Fruit fly (Drosophila melanogaster): ENCODE results near the gene GluRS-m.
A peak's percentile ranks its signal among the peaks of the same experiment; 100 is the strongest.

Gene GluRS-m

DNA sequence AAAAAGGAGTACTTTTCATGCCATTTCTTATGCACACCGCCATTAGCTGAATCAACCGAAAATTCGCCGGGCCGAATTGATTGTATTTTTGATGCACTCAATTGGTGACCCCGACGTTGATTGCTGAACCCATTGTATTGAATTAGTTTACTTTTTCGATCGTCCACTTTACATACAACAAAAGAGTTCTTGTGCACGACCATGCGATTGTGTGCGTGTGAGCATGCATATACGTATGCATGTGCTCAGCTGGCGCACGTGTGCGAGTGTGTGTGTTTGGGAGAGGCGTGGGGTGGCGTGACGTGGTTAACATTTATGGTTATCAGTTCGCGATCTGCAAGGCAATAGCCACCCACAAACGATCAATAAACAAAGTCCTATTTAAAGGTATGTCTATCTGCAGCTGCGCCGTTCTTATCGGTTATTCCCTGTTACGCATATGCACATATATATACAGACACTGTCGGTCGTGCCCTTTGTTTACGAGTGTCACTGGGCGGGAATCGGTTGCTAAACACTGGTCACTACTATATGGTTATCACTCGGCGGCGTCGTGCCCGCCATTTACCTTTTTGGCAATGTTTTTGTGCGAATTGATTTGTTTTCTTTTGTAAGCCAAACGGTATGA lies 31.6 kb downstream of the GluRS-m start (continued):
- TF ChIP-seq Dif (GFP tag; optimal IDR thresholded peaks at IDR 0.05; ENCODE audit: partially characterized antibody) (no peak), rgr (GFP tag; optimal IDR thresholded peaks at IDR 0.05) (no peak), Hnf4 (GFP tag; optimal IDR thresholded peaks at IDR 0.05) (peak; percentile 29), CG32264 (GFP tag; optimal IDR thresholded peaks at IDR 0.05) (no peak), pan (optimal IDR thresholded peaks at IDR 0.05) (no peak), foxo (GFP tag; optimal IDR thresholded peaks at IDR 0.05) (no peak), N (GFP tag; optimal IDR thresholded peaks at IDR 0.05) (peak; percentile 38), Abd-B (GFP tag; optimal IDR thresholded peaks at IDR 0.05) (no peak)

DNA sequence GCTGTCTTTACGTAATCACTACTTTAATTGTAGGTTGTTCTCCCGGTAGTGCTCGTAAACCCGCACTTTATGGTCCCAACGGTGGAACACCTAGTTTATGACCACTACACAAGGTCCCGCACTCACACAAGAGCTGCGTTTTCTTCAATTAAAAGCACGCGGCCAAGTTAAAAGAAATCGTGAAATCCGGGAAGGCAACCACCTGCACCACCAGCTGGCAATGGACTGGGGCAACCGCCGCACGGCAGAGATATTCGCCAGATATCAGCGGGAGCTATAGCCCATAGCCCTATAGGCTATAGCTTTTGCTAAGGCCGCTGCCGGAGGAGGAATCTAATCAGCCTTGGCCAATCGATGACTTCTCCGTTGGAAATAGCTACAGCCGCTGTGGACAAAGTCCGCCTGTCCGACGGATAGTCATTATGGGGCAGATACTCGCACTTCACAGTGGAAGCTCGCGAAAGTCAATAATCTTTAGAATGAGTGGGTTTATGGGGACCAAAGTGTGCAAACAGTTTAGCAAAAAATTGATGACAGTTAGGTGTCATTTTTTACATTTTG lies 32.8 kb downstream of the GluRS-m start:
- TF ChIP-seq h (GFP tag; optimal IDR thresholded peaks at IDR 0.05) (peak; percentile 12), CG32264 (GFP tag; optimal IDR thresholded peaks at IDR 0.05) (no peak)

DNA sequence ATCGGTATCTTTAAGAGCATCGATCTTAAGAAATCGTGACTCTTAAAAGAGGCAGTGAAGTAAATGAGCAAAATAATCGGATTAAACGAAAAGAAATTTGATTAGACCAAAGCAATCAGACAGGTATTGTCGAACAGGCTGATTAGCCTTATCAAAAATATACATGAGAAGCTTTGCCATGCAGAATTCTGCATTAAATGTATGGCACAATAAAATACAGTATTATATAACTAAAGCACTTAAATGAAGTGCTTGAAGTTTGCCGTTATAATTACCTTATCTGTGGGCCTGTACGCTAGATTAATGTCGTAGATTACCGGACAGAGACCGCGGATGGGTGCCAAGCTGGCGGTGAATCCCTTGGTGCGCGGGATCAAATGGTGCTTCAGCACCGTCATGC lies 33.9 kb downstream of the GluRS-m start:
- no peak for TF ChIP-seq sage (GFP tag; optimal IDR thresholded peaks at IDR 0.05)
- no peak for TF ChIP-seq Rel (GFP tag; optimal IDR thresholded peaks at IDR 0.05)
- peak; percentile 1 for TF ChIP-seq Rel (tag; optimal IDR thresholded peaks at IDR 0.05)
- no peak for TF ChIP-seq Dfd (GFP tag; optimal IDR thresholded peaks at IDR 0.05)

DNA sequence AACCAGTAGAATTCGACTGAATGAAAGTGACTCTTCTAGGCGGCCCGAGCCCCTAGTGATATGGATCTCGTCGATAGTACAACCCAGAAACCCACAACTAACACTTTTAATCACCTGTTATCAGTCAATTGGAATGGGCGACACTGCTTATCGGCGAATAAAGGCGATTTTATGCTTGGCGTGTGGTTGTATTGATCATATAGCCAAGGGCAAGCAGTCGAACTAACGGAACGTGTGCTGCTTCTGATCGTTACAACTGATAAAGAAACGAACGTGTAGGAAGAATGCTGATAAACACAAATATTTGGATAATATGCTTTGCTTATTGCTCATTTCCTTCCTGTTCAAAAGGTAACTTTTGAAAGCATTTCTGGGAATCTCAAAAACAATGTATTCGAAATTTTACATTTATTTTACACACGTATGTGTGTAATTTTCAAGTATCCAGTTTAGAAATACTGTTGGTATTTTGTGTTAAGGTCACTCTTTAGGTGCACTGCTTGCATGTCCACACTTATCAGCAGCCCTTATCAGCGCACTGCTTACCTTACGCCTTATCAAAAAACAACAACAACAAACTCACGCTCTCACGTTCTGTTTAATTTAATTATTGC lies 35.7 kb downstream of the GluRS-m start, which contains the start of gene Agpat4:
Gene Agpat4 (minus strand): TSS at position 387 of the 614 bp plus-strand sequence.
- TF ChIP-seq GATAd (GFP tag; optimal IDR thresholded peaks at IDR 0.05) (peak; percentile 96), Myc (optimal IDR thresholded peaks at IDR 0.05) (peak; percentile 10), fru (GFP tag; optimal IDR thresholded peaks at IDR 0.05) (peak; percentile 31), usp (GFP tag; optimal IDR thresholded peaks at IDR 0.05) (no peak), psq (GFP tag; optimal IDR thresholded peaks at IDR 0.05) (no peak), HLH106 (tag; optimal IDR thresholded peaks at IDR 0.05) (no peak)

DNA sequence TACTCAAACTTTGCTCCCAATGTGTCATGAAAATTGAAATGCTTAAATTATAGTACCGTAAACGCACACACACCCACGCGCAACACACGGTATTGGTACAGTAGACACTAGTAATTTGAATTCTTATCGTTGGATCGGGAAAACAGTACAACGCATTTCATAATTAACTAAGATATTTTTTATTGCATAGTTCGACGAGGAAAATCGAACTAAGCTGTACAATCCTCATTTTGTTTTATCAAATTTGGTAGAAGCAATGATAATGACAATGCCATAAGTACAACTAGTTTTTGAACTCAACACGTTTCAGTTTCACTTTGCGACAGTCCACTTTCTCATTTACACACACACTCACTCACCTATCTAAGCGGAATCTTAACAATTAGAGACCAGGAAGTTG lies 36.2 kb downstream of the GluRS-m start:
- TF ChIP-seq fru (GFP tag; optimal IDR thresholded peaks at IDR 0.05): peak; percentile 10
- no peak for TF ChIP-seq Myc (optimal IDR thresholded peaks at IDR 0.05)
- no peak for TF ChIP-seq jim (GFP tag; optimal IDR thresholded peaks at IDR 0.05)
- no peak for TF ChIP-seq CrebA (GFP tag; optimal IDR thresholded peaks at IDR 0.05; ENCODE audit: borderline replicate concordance)
- no peak for TF ChIP-seq Rel (GFP tag; optimal IDR thresholded peaks at IDR 0.05)
- TF ChIP-seq Rel (tag; optimal IDR thresholded peaks at IDR 0.05): no peak
- no peak for TF ChIP-seq Mio (GFP tag; optimal IDR thresholded peaks at IDR 0.05)
- TF ChIP-seq dl (GFP tag; optimal IDR thresholded peaks at IDR 0.05; ENCODE audit: insufficient read depth in 1 of 2, partially characterized antibody in 2 of 2): no peak
- TF ChIP-seq Dif (GFP tag; optimal IDR thresholded peaks at IDR 0.05; ENCODE audit: partially characterized antibody): no peak
- TF ChIP-seq dsf (GFP tag; optimal IDR thresholded peaks at IDR 0.05; ENCODE audit: borderline replicate concordance): no peak
- TF ChIP-seq pan (optimal IDR thresholded peaks at IDR 0.05): no peak
- TF ChIP-seq GATAd (GFP tag; optimal IDR thresholded peaks at IDR 0.05): no peak
- TF ChIP-seq sv (GFP tag; optimal IDR thresholded peaks at IDR 0.05): peak; percentile 51
- no peak for TF ChIP-seq Dfd (GFP tag; optimal IDR thresholded peaks at IDR 0.05)
- no peak for TF ChIP-seq Hr78 (GFP tag; optimal IDR thresholded peaks at IDR 0.05)
- TF ChIP-seq rgr (GFP tag; optimal IDR thresholded peaks at IDR 0.05): peak; percentile 46
- no peak for TF ChIP-seq Sp1 (GFP tag; optimal IDR thresholded peaks at IDR 0.05)
- TF ChIP-seq CG32264 (GFP tag; optimal IDR thresholded peaks at IDR 0.05): no peak
- no peak for TF ChIP-seq N (GFP tag; optimal IDR thresholded peaks at IDR 0.05)
- no peak for TF ChIP-seq HLH106 (tag; optimal IDR thresholded peaks at IDR 0.05)
- no peak for TF ChIP-seq CG9705 (GFP tag; optimal IDR thresholded peaks at IDR 0.05)
- no peak for TF ChIP-seq Hr83 (GFP tag; optimal IDR thresholded peaks at IDR 0.05; ENCODE audit: poor library complexity, severe bottlenecking)
- TF ChIP-seq Vsx2 (GFP tag; optimal IDR thresholded peaks at IDR 0.05; ENCODE audit: partially characterized antibody): no peak
- no peak for TF ChIP-seq usp (GFP tag; optimal IDR thresholded peaks at IDR 0.05)
- no peak for TF ChIP-seq Abd-B (GFP tag; optimal IDR thresholded peaks at IDR 0.05)
- TF ChIP-seq foxo (GFP tag; optimal IDR thresholded peaks at IDR 0.05): peak in 1 of 2 experiments; percentile 55
- peak; percentile 36 for TF ChIP-seq OdsH (GFP tag; optimal IDR thresholded peaks at IDR 0.05)
- TF ChIP-seq ey (GFP tag; optimal IDR thresholded peaks at IDR 0.05): peak; percentile 43
- no peak for TF ChIP-seq tai (GFP tag; optimal IDR thresholded peaks at IDR 0.05)
- TF ChIP-seq dmrt93B (GFP tag; optimal IDR thresholded peaks at IDR 0.05): no peak
- peak; percentile 25 for TF ChIP-seq br (GFP tag; optimal IDR thresholded peaks at IDR 0.05)
- TF ChIP-seq h (GFP tag; optimal IDR thresholded peaks at IDR 0.05): peak; percentile 50
- no peak for TF ChIP-seq sage (GFP tag; optimal IDR thresholded peaks at IDR 0.05)
- TF ChIP-seq brk (GFP tag; optimal IDR thresholded peaks at IDR 0.05): no peak
- no peak for TF ChIP-seq psq (GFP tag; optimal IDR thresholded peaks at IDR 0.05)
- no peak for TF ChIP-seq Hnf4 (GFP tag; optimal IDR thresholded peaks at IDR 0.05)
- TF ChIP-seq lola (GFP tag; optimal IDR thresholded peaks at IDR 0.05): no peak
- no peak for TF ChIP-seq Jra (GFP tag; optimal IDR thresholded peaks at IDR 0.05)

Measured in whole organism, wandering third instar larva.